Fruit fly (Drosophila melanogaster) Kc167 (cell line): ENCODE data around the gene CG12519.

Experiments
- Myc ChIP-seq: fragments of >200 bp; optimal IDR thresholded peaks from 2 replicates; lab custom pipeline; 2017; ENCODE audit warnings: missing external identifiers
- Sin3A ChIP-seq: fragments of >200 bp; optimal IDR thresholded peaks from 2 replicates; lab custom pipeline; 2018; ENCODE audit warnings: missing external identifiers
- h ChIP-seq: fragments of >200 bp; optimal IDR thresholded peaks from 3 replicates; lab custom pipeline; 2018; ENCODE audit warnings: missing external identifiers
- insv ChIP-seq: fragments of >200 bp; optimal IDR thresholded peaks from 3 replicates; lab custom pipeline; 2018; ENCODE audit warnings: missing external identifiers
- psq ChIP-seq: fragments of >200 bp; optimal IDR thresholded peaks from 2 replicates; lab custom pipeline; 2017; ENCODE audit warnings: missing external identifiers
- ttk ChIP-seq: sonication (Bioruptor generic); optimal IDR thresholded peaks from 2 replicates; lab custom pipeline; 2017; ENCODE audit warnings: missing external identifiers

DNA sequence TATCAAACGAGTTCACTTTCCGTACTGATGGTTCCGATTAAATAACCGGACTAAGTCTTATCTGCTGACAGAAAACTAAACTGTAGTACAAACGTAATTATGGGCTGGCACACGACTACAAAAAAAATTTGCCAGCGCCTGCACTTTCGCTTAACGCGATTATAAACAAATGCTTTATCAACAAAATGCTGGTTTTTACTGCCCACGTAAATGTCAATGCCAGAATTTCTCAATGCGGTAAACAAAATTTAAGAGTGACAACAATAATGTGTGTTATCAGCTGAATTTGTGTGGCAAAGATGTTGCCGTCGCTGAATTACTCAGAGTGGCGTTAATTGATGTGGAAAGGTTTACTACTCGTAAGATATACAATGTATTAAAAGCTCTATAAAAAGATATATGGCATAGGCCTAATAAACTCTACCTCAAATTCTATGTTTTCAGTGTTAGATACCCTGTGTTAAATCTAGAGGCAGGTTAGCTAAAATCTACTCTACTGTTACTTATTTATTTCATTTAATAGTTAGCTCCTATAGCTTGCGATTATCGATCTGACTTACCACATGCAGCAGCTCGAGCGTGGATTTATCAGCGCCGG lies 23.8 kb downstream of the CG12519 start:
- TF ChIP-seq insv (lab: Kevin White, UChicago) (no peak), psq (no peak), h (lab: Kevin White, UChicago) (no peak), Sin3A (lab: Kevin White, UChicago) (no peak), Myc (lab: Kevin White, UChicago) (no peak), ttk (no peak)
